Worm (Caenorhabditis elegans) whole organism, early embryonic: ENCODE results near the gene W04E12.4.

Experiments used
- B0310.2 ChIP-seq: sonication (generic microtip); optimal IDR thresholded peaks from 2 replicates; lab custom pipeline; 2016; ENCODE audit warnings: mild to moderate bottlenecking, missing genetic modification characterization, missing compliant biosample characterization
- aly-1 ChIP-seq: sonication (generic microtip); optimal IDR thresholded peaks from 2 replicates; lab custom pipeline; 2016; ENCODE audit warnings: missing genetic modification characterization, missing compliant biosample characterization
- ama-1 ChIP-seq: fragments of 150-350 bp; optimal IDR thresholded peaks from 2 replicates; lab custom pipeline; 2014
- flt-1 ChIP-seq: fragments of 200-800 bp; sonication (Bioruptor generic); IDR thresholded peaks from 2 replicates; pipeline ENCODE4 v1.3.6; 2022; ENCODE audit warnings: missing genetic modification characterization, missing compliant biosample characterization
- hmbx-1 ChIP-seq: sonication (generic microtip); optimal IDR thresholded peaks from 2 replicates; lab custom pipeline; 2016; ENCODE audit warnings: mild to moderate bottlenecking, missing genetic modification characterization, missing compliant biosample characterization
- hmg-4 ChIP-seq: fragments of 200-800 bp; sonication (Bioruptor generic); optimal IDR thresholded peaks from 2 replicates; lab custom pipeline; 2018; ENCODE audit warnings: mild to moderate bottlenecking, missing genetic modification characterization, missing compliant biosample characterization
- pes-1 ChIP-seq: fragments of 200-800 bp; sonication (Bioruptor generic); IDR thresholded peaks from 2 replicates; pipeline ENCODE4 v1.3.6; 2022; ENCODE audit warnings: missing genetic modification reagents, missing genetic modification characterization, missing compliant biosample characterization
- tbx-37 ChIP-seq: fragments of 200-800 bp; sonication (Bioruptor generic); conservative IDR thresholded peaks from 2 replicates; pipeline ENCODE4 v1.3.6; 2022; ENCODE audit warnings: missing genetic modification reagents, missing genetic modification characterization, missing compliant biosample characterization
- tra-4 ChIP-seq: sonication (generic microtip); optimal IDR thresholded peaks from 2 replicates; lab custom pipeline; 2017; ENCODE audit warnings: missing genetic modification characterization, missing compliant biosample characterization

- no peak for TF ChIP-seq aly-1
- no peak for TF ChIP-seq ama-1 (lab: Kevin White, UChicago)
- no peak for TF ChIP-seq flt-1
- no peak for TF ChIP-seq hmg-4 (GFP tag; lab: Kevin White, UChicago)
- no peak for TF ChIP-seq tbx-37 (GFP tag; lab: Robert Waterston, UW)
- no peak for TF ChIP-seq pes-1
- TF ChIP-seq hmbx-1 (tag; lab: Kevin White, UChicago), result no peak
- TF ChIP-seq tra-4 (tag; lab: Kevin White, UChicago), result no peak
- TF ChIP-seq B0310.2 (tag; lab: Kevin White, UChicago), result no peak
These were observed 35.2 kb downstream of the W04E12.4 start, which contains the start of gene fbxa-194 for ce11 chrV:19778608-19779007.
